Worm (Caenorhabditis elegans) whole organism, mixed stage, embryonic: ENCODE results near the gene Y37D8A.4.

Source experiments
- nhr-76 ChIP-seq: sonication (generic microtip); optimal IDR thresholded peaks from 2 replicates; lab custom pipeline; 2017; ENCODE audit warnings: missing biosample characterization, missing genetic modification characterization
- unc-62 ChIP-seq: fragments of 150-350 bp; optimal IDR thresholded peaks from 2 replicates; lab custom pipeline; 2014; ENCODE audit warnings: missing biosample characterization, missing genetic modification reagents, missing genetic modification characterization

DNA sequence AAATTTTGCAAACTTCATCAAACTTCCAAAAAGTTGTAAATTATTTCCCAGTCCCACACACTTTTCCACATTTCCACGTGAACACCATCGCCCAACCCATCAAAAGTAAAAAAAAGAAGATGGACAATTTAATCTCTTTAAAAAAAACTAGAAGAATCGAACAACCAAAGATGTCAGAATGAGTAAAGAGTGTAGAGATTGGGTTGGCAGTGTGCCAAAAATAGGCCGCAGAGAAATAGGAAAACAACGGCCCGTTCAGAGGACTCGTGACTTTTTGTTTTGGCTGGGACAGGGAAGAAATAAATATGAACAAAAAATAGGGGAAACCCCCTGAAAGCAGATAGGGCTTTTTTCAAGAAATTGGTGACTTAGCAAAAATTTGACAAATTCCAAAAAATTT lies 4.1 kb upstream of the Y37D8A.4 start:
- TF ChIP-seq unc-62 (GFP tag; lab: Kevin White, UChicago): no peak
- no peak for TF ChIP-seq nhr-76 (tag; lab: Kevin White, UChicago)
